Worm (Caenorhabditis elegans) whole organism, young adult: ENCODE results near the gene C40H1.8.

ENCODE experiments used
- B0019.2 ChIP-seq: fragments of 200-800 bp; sonication (Bioruptor generic); conservative IDR thresholded peaks from 2 replicates; pipeline ENCODE4 v1.3.6; 2022; ENCODE audit warnings: missing genetic modification reagents, missing genetic modification characterization, missing compliant biosample characterization
- B0035.1 ChIP-seq: sonication (generic microtip); optimal IDR thresholded peaks from 2 replicates; lab custom pipeline; 2016; ENCODE audit warnings: missing genetic modification characterization, mild to moderate bottlenecking, missing compliant biosample characterization, missing genotype, missing genetic modification reagents
- B0261.1 ChIP-seq: sonication (generic microtip); optimal IDR thresholded peaks from 2 replicates; lab custom pipeline; 2016; ENCODE audit warnings: mild to moderate bottlenecking, missing genetic modification characterization, moderate library complexity, missing compliant biosample characterization
- C06A6.2 ChIP-seq: fragments of 200-800 bp; sonication (Bioruptor generic); conservative IDR thresholded peaks from 2 replicates; pipeline ENCODE4 v1.3.6; 2022; ENCODE audit warnings: missing genetic modification characterization, missing compliant biosample characterization
- C17E4.6 ChIP-seq: fragments of 200-800 bp; sonication (Bioruptor generic); IDR thresholded peaks from 2 replicates; pipeline ENCODE4 v1.3.6; 2022; ENCODE audit warnings: missing genetic modification reagents, missing genetic modification characterization, missing compliant biosample characterization
- F33H1.4 ChIP-seq: fragments of 200-800 bp; sonication (Bioruptor generic); IDR thresholded peaks from 2 replicates; pipeline ENCODE4 v1.3.6; 2022; ENCODE audit warnings: missing genetic modification reagents, missing genetic modification characterization, missing compliant biosample characterization
- K11D2.4 ChIP-seq: fragments of 200-800 bp; sonication (Bioruptor generic); IDR thresholded peaks from 2 replicates; pipeline ENCODE4 v1.3.6; 2022; ENCODE audit warnings: missing genetic modification reagents, missing genetic modification characterization, missing compliant biosample characterization
- Y67H2A.10 ChIP-seq: fragments of 200-800 bp; sonication (Bioruptor generic); conservative IDR thresholded peaks from 2 replicates; pipeline ENCODE4 v1.3.6; 2022; ENCODE audit warnings: missing genetic modification reagents, missing genetic modification characterization, missing compliant biosample characterization
- akir-1 ChIP-seq: fragments of 200-800 bp; sonication (Bioruptor generic); optimal IDR thresholded peaks from 2 replicates; lab custom pipeline; 2018; ENCODE audit warnings: mild to moderate bottlenecking, missing genetic modification characterization, moderate library complexity, missing compliant biosample characterization
- aptf-2 ChIP-seq: fragments of 200-800 bp; sonication (Bioruptor generic); conservative IDR thresholded peaks from 2 replicates; pipeline ENCODE4 v1.3.6; 2022; ENCODE audit warnings: missing genetic modification reagents, missing genetic modification characterization, missing compliant biosample characterization
- bed-1 ChIP-seq: fragments of 200-800 bp; sonication (Bioruptor generic); IDR thresholded peaks from 2 replicates; pipeline ENCODE4 v1.3.6; 2022; ENCODE audit warnings: missing genetic modification reagents, missing genetic modification characterization, missing compliant biosample characterization
- ccch-3 ChIP-seq: fragments of 200-800 bp; sonication (Bioruptor generic); optimal IDR thresholded peaks from 2 replicates; lab custom pipeline; 2018; ENCODE audit warnings: mild to moderate bottlenecking, missing genetic modification characterization, missing compliant biosample characterization
- ceh-91 ChIP-seq: fragments of 200-800 bp; sonication (Bioruptor generic); IDR thresholded peaks from 2 replicates; pipeline ENCODE4 v1.3.6; 2022; ENCODE audit warnings: missing genetic modification reagents, missing genetic modification characterization, missing compliant biosample characterization
- dox-1 ChIP-seq: fragments of 200-800 bp; sonication (Bioruptor generic); IDR thresholded peaks from 2 replicates; pipeline ENCODE4 v1.3.6; 2022; ENCODE audit warnings: missing genetic modification reagents, missing genetic modification characterization, missing compliant biosample characterization
- dpl-1 ChIP-seq: fragments of 150-350 bp; optimal IDR thresholded peaks from 2 replicates; lab custom pipeline; 2014; ENCODE audit warnings: missing biosample characterization, missing genetic modification reagents, missing genetic modification characterization
- egl-18 ChIP-seq: fragments of 200-800 bp; sonication (Bioruptor generic); IDR thresholded peaks from 2 replicates; pipeline ENCODE4 v1.3.6; 2022; ENCODE audit warnings: missing genetic modification reagents, missing genetic modification characterization, missing compliant biosample characterization
- egl-44 ChIP-seq: fragments of 200-800 bp; sonication (Bioruptor generic); IDR thresholded peaks from 2 replicates; pipeline ENCODE4 v1.3.6; 2022; ENCODE audit warnings: missing genetic modification reagents, missing genetic modification characterization, missing compliant biosample characterization
- egrh-3 ChIP-seq: fragments of 200-800 bp; sonication (Bioruptor generic); IDR thresholded peaks from 2 replicates; pipeline ENCODE4 v1.3.6; 2022; ENCODE audit warnings: missing genetic modification reagents, missing genetic modification characterization, missing compliant biosample characterization
- ekl-4 ChIP-seq: fragments of 200-800 bp; sonication (Bioruptor generic); IDR thresholded peaks from 2 replicates; pipeline ENCODE4 v1.3.6; 2022; ENCODE audit warnings: missing genetic modification reagents, missing genetic modification characterization, missing compliant biosample characterization
- ets-4 ChIP-seq: fragments of 200-800 bp; sonication (Bioruptor generic); optimal IDR thresholded peaks from 2 replicates; lab custom pipeline; 2018; ENCODE audit warnings: mild to moderate bottlenecking, missing genetic modification characterization, missing compliant biosample characterization
- fkh-3 ChIP-seq: sonication (generic microtip); optimal IDR thresholded peaks from 2 replicates; lab custom pipeline; 2016; ENCODE audit warnings: mild to moderate bottlenecking, missing genetic modification characterization, missing compliant biosample characterization
- hmg-20 ChIP-seq: fragments of 200-800 bp; sonication (Bioruptor generic); IDR thresholded peaks from 2 replicates; pipeline ENCODE4 v1.3.6; 2022; ENCODE audit warnings: missing genetic modification reagents, missing genetic modification characterization, missing compliant biosample characterization
- let-526 ChIP-seq: fragments of 200-800 bp; sonication (Bioruptor generic); IDR thresholded peaks from 2 replicates; pipeline ENCODE4 v1.3.6; 2022; ENCODE audit warnings: missing genetic modification reagents, missing genetic modification characterization, missing compliant biosample characterization
- lin-40 ChIP-seq: sonication (generic microtip); optimal IDR thresholded peaks from 2 replicates; lab custom pipeline; 2016; ENCODE audit warnings: missing genetic modification characterization, mild to moderate bottlenecking, missing compliant biosample characterization, missing genotype, missing genetic modification reagents
- lin-54 ChIP-seq: fragments of 200-800 bp; sonication (Bioruptor generic); optimal IDR thresholded peaks from 2 replicates; lab custom pipeline; 2018; ENCODE audit warnings: mild to moderate bottlenecking, missing genetic modification characterization, missing compliant biosample characterization
- lsy-27 ChIP-seq: sonication (generic microtip); optimal IDR thresholded peaks from 2 replicates; lab custom pipeline; 2017; ENCODE audit warnings: missing genetic modification characterization, mild to moderate bottlenecking, missing compliant biosample characterization, antibody characterized with exemption, missing genotype, borderline replicate concordance; ENCODE audit not compliant: insufficient read depth
- mxl-1 ChIP-seq: sonication (generic microtip); optimal IDR thresholded peaks from 2 replicates; lab custom pipeline; 2016; ENCODE audit warnings: missing genetic modification characterization, missing compliant biosample characterization
- nfya-1 ChIP-seq: sonication (generic microtip); optimal IDR thresholded peaks from 2 replicates; lab custom pipeline; 2017; ENCODE audit warnings: antibody characterized with exemption, missing compliant biosample characterization, missing genetic modification characterization, borderline replicate concordance; ENCODE audit not compliant: insufficient read depth
- nfyb-1 ChIP-seq: fragments of 200-800 bp; sonication (Bioruptor generic); IDR thresholded peaks from 2 replicates; pipeline ENCODE4 v1.3.6; 2022; ENCODE audit warnings: missing genetic modification reagents, missing genetic modification characterization, missing compliant biosample characterization
- nhr-120 ChIP-seq: fragments of 200-800 bp; sonication (Bioruptor generic); IDR thresholded peaks from 2 replicates; pipeline ENCODE4 v1.3.6; 2022; ENCODE audit warnings: missing genetic modification characterization, missing compliant biosample characterization
- repo-1 ChIP-seq: sonication (generic microtip); optimal IDR thresholded peaks from 2 replicates; lab custom pipeline; 2017; ENCODE audit warnings: mild to moderate bottlenecking, missing genetic modification characterization, missing compliant biosample characterization
- sea-2 ChIP-seq: fragments of 200-800 bp; sonication (Bioruptor generic); IDR thresholded peaks from 2 replicates; pipeline ENCODE4 v1.3.6; 2022; ENCODE audit warnings: missing genetic modification characterization, missing compliant biosample characterization
- snpc-1.1 ChIP-seq: sonication (generic microtip); optimal IDR thresholded peaks from 2 replicates; lab custom pipeline; 2017; ENCODE audit warnings: missing genetic modification characterization, mild to moderate bottlenecking, missing compliant biosample characterization, antibody characterized with exemption, moderate library complexity, missing genotype, missing genetic modification reagents; ENCODE audit not compliant: insufficient read depth
- snpc-4 ChIP-seq, 5 experiments: fragments of 150-350 bp in 1 of 5; sonication (generic microtip) in 4 of 5; optimal IDR thresholded peaks; 2 replicates each; lab custom pipeline; 2014 to 2018; ENCODE audit warnings: missing genetic modification characterization in 5 of 5, missing biosample characterization in 3 of 5, antibody characterized with exemption in 2 of 5, mild to moderate bottlenecking in 2 of 5, missing compliant biosample characterization in 2 of 5, missing genotype in 2 of 5, moderate library complexity in 2 of 5, missing genetic modification reagents in 1 of 5
- sptf-2 ChIP-seq: fragments of 200-800 bp; sonication (Bioruptor generic); optimal IDR thresholded peaks from 2 replicates; lab custom pipeline; 2018; ENCODE audit warnings: mild to moderate bottlenecking, missing genetic modification characterization, missing compliant biosample characterization
- unc-130 ChIP-seq: sonication (generic microtip); optimal IDR thresholded peaks from 2 replicates; lab custom pipeline; 2016; ENCODE audit warnings: missing genetic modification reagents, missing genetic modification characterization, missing compliant biosample characterization
- unc-62 ChIP-seq: fragments of 150-350 bp; optimal IDR thresholded peaks from 2 replicates; lab custom pipeline; 2014; ENCODE audit warnings: missing biosample characterization, missing genetic modification reagents, missing genetic modification characterization
- zfh-2 ChIP-seq: fragments of 200-800 bp; sonication (Bioruptor generic); conservative IDR thresholded peaks from 2 replicates; pipeline ENCODE4 v1.3.6; 2022; ENCODE audit warnings: missing genetic modification reagents, missing genetic modification characterization, missing compliant biosample characterization

Gene C40H1.8

ce11 chrIII:9337968-9338367, 23.5 kb downstream of the C40H1.8 start:
- TF ChIP-seq fkh-3 (no peak), sptf-2 (GFP tag; lab: Kevin White, UChicago) (no peak), B0261.1 (tag; lab: Kevin White, UChicago) (no peak), ccch-3 (GFP tag; lab: Kevin White, UChicago) (no peak), egrh-3 (GFP tag; lab: Robert Waterston, UW) (no peak), ceh-91 (no peak), ekl-4 (GFP tag; lab: Robert Waterston, UW) (no peak), aptf-2 (no peak), nfya-1 (tag; lab: Kevin White, UChicago) (no peak), bed-1 (GFP tag; lab: Robert Waterston, UW) (no peak), nhr-120 (no peak), dpl-1 (no peak), sea-2 (no peak), dox-1 (GFP tag; lab: Robert Waterston, UW) (no peak), snpc-1.1 (tag; lab: Kevin White, UChicago) (no peak), unc-62 (GFP tag; lab: Kevin White, UChicago) (no peak), let-526 (GFP tag; lab: Robert Waterston, UW) (no peak), nfyb-1 (GFP tag; lab: Robert Waterston, UW) (no peak)

- TF ChIP-seq hmg-20 (no peak), unc-130 (no peak), nhr-120 (no peak), zfh-2 (GFP tag; lab: Robert Waterston, UW) (peak; percentile 29; the same call in 1 of the 2 replicates)
Measured at ce11 chrIII:9340025-9340424, 25.5 kb downstream of the C40H1.8 start.

- TF ChIP-seq lsy-27 (tag; lab: Kevin White, UChicago) (no peak), repo-1 (tag; lab: Kevin White, UChicago) (no peak), sptf-2 (GFP tag; lab: Kevin White, UChicago) (no peak), C17E4.6 (GFP tag; lab: Robert Waterston, UW) (no peak), mxl-1 (tag; lab: Kevin White, UChicago) (no peak), B0019.2 (GFP tag; lab: Robert Waterston, UW) (no peak), ets-4 (GFP tag; lab: Kevin White, UChicago) (no peak), zfh-2 (GFP tag; lab: Robert Waterston, UW) (no peak)
- TF ChIP-seq, all 124 proteins: peak for 0
Measured at ce11 chrIII:9344347-9344746, 29.8 kb downstream of the C40H1.8 start, which contains the start of gene emb-9. emb-9 (minus strand) TSS chrIII:9344447.

ce11 chrIII:9346114-9346513, 31.6 kb downstream of the C40H1.8 start:
- TF ChIP-seq C17E4.6 (GFP tag; lab: Robert Waterston, UW) (no peak), akir-1 (GFP tag; lab: Kevin White, UChicago) (no peak), egl-18 (GFP tag; lab: Robert Waterston, UW) (no peak), hmg-20 (no peak), snpc-1.1 (tag; lab: Kevin White, UChicago) (no peak), C06A6.2 (no peak), lin-54 (GFP tag; lab: Kevin White, UChicago) (no peak), B0035.1 (tag; lab: Kevin White, UChicago) (no peak), egl-44 (no peak), lsy-27 (tag; lab: Kevin White, UChicago) (no peak), ets-4 (GFP tag; lab: Kevin White, UChicago) (no peak), F33H1.4 (GFP tag; lab: Robert Waterston, UW) (no peak), lin-40 (tag; lab: Kevin White, UChicago) (no peak), snpc-4 (GFP tag; optimal IDR thresholded peaks at IDR 0.05; lab: Kevin White, UChicago) (no peak), snpc-4 (tag; optimal IDR thresholded peaks at IDR 0.05; lab: Kevin White, UChicago) (no peak), Y67H2A.10 (GFP tag; lab: Robert Waterston, UW) (no peak), K11D2.4 (GFP tag; lab: Robert Waterston, UW) (no peak)
